Worm (Caenorhabditis elegans): Measurements from ENCODE around the gene M03B6.1.

- TF ChIP-seq T22C8.4 (GFP tag; IDR thresholded peaks at IDR 0.05) (no peak), flt-1 (GFP tag; IDR thresholded peaks at IDR 0.05) (no peak), med-1 (GFP tag; optimal IDR thresholded peaks at IDR 0.05; ENCODE audit: insufficient read depth) (no peak)
Measured at ce11 chrX:13850359-13850758, 8.9 kb downstream of the M03B6.1 start.
